Worm (Caenorhabditis elegans) whole organism, L1 larva: ENCODE data around the gene M28.8.

Source experiments
- aha-1 ChIP-seq: fragments of 150-350 bp; optimal IDR thresholded peaks from 2 replicates; lab custom pipeline; 2014; ENCODE audit warnings: missing biosample characterization, missing genetic modification characterization
- alr-1 ChIP-seq: fragments of 200-800 bp; sonication (Bioruptor generic); optimal IDR thresholded peaks from 2 replicates; lab custom pipeline; 2018; ENCODE audit warnings: borderline replicate concordance, mild to moderate bottlenecking, missing genetic modification characterization, missing compliant biosample characterization
- ama-1 ChIP-seq: fragments of 150-350 bp; optimal IDR thresholded peaks from 2 replicates; lab custom pipeline; 2014
- ceh-63 ChIP-seq: fragments of 200-800 bp; sonication (Bioruptor generic); optimal IDR thresholded peaks from 2 replicates; lab custom pipeline; 2018; ENCODE audit warnings: mild to moderate bottlenecking, missing genetic modification characterization, missing compliant biosample characterization
- ceh-82 ChIP-seq, 3 experiments: fragments of 150-350 bp in 1 of 3; sonication (generic microtip) in 2 of 3; optimal IDR thresholded peaks; 2 replicates each; lab custom pipeline; 2014 to 2017; ENCODE audit warnings: missing biosample characterization in 3 of 3, missing genetic modification characterization in 3 of 3
- ceh-88 ChIP-seq: fragments of 200-800 bp; sonication (Bioruptor generic); IDR thresholded peaks from 2 replicates; pipeline ENCODE4 v1.3.6; 2022; ENCODE audit warnings: missing genetic modification characterization, missing compliant biosample characterization
- ceh-90 ChIP-seq: sonication (generic microtip); optimal IDR thresholded peaks from 2 replicates; lab custom pipeline; 2016; ENCODE audit warnings: missing genetic modification characterization, missing compliant biosample characterization
- dsc-1 ChIP-seq: sonication (generic microtip); optimal IDR thresholded peaks from 2 replicates; lab custom pipeline; 2016; ENCODE audit warnings: mild to moderate bottlenecking, missing genetic modification characterization, missing compliant biosample characterization
- efl-1 ChIP-seq, 4 experiments: fragments of 150-350 bp; optimal IDR thresholded peaks in 3 of 4; peaks in 1 of 4; 1 replicate in 1 of 4; 2 replicates in 3 of 4; lab custom pipeline; 2014; ENCODE audit warnings: missing biosample characterization in 2 of 4, missing genetic modification characterization in 2 of 4, missing genetic modification reagents in 2 of 4
- efl-3 ChIP-seq: fragments of 200-800 bp; sonication (Bioruptor generic); optimal IDR thresholded peaks from 2 replicates; lab custom pipeline; 2018; ENCODE audit warnings: mild to moderate bottlenecking, missing genetic modification characterization, missing compliant biosample characterization
- egl-13 ChIP-seq: sonication (generic microtip); optimal IDR thresholded peaks from 2 replicates; lab custom pipeline; 2016; ENCODE audit warnings: missing genotype, missing genetic modification reagents, missing genetic modification characterization, missing compliant biosample characterization
- egl-27 ChIP-seq, 2 experiments: fragments of 150-350 bp in 1 of 2; sonication (generic microtip); optimal IDR thresholded peaks; 3 replicates each; lab custom pipeline; 2017 to 2018; ENCODE audit warnings: missing biosample characterization in 2 of 2, missing genetic modification characterization in 2 of 2, missing genetic modification reagents in 2 of 2
- elt-2 ChIP-seq: sonication (generic microtip); optimal IDR thresholded peaks from 2 replicates; lab custom pipeline; 2016; ENCODE audit warnings: missing genetic modification characterization, mild to moderate bottlenecking, inconsistent platforms, missing compliant biosample characterization, missing genetic modification reagents
- fkh-8 ChIP-seq: sonication (generic microtip); optimal IDR thresholded peaks from 2 replicates; lab custom pipeline; 2016; ENCODE audit warnings: mild to moderate bottlenecking, missing genetic modification characterization, missing compliant biosample characterization
- grh-1 ChIP-seq: fragments of 200-800 bp; sonication (Bioruptor generic); IDR thresholded peaks from 2 replicates; pipeline ENCODE4 v1.3.6; 2022; ENCODE audit warnings: missing genetic modification reagents, missing genetic modification characterization, missing compliant biosample characterization
- hlh-4 ChIP-seq: sonication (generic microtip); optimal IDR thresholded peaks from 2 replicates; lab custom pipeline; 2016; ENCODE audit warnings: mild to moderate bottlenecking, missing genetic modification characterization, missing compliant biosample characterization
- irx-1 ChIP-seq: sonication (generic microtip); optimal IDR thresholded peaks from 2 replicates; lab custom pipeline; 2016; ENCODE audit warnings: missing genetic modification characterization, missing compliant biosample characterization
- lin-15B ChIP-seq: fragments of 150-350 bp; sonication (generic microtip); optimal IDR thresholded peaks from 3 replicates; lab custom pipeline; 2014; ENCODE audit warnings: missing biosample characterization, missing genetic modification characterization
- lin-35 ChIP-seq, 2 experiments: fragments of 150-350 bp; optimal IDR thresholded peaks; 2 replicates each; lab custom pipeline; 2014; ENCODE audit warnings: missing biosample characterization in 2 of 2, missing genetic modification characterization in 2 of 2, missing genetic modification reagents in 2 of 2
- lin-39 ChIP-seq: fragments of 150-350 bp; optimal IDR thresholded peaks from 2 replicates; lab custom pipeline; 2014; ENCODE audit warnings: missing biosample characterization, missing genetic modification reagents, missing genetic modification characterization
- lir-3 ChIP-seq: sonication (generic microtip); optimal IDR thresholded peaks from 2 replicates; lab custom pipeline; 2016; ENCODE audit warnings: mild to moderate bottlenecking, missing genetic modification characterization, moderate library complexity, missing compliant biosample characterization; ENCODE audit not compliant: poor library complexity
- lsy-2 ChIP-seq, 2 experiments: fragments of 150-350 bp; optimal IDR thresholded peaks; 2 replicates each; lab custom pipeline; 2014; ENCODE audit warnings: missing biosample characterization in 2 of 2, missing genetic modification characterization in 2 of 2
- nhr-20 ChIP-seq: sonication (generic microtip); optimal IDR thresholded peaks from 2 replicates; lab custom pipeline; 2016; ENCODE audit warnings: mild to moderate bottlenecking, missing genetic modification characterization, missing compliant biosample characterization
- nhr-28 ChIP-seq: fragments of 150-350 bp; optimal IDR thresholded peaks from 2 replicates; lab custom pipeline; 2014; ENCODE audit warnings: missing biosample characterization, missing genetic modification characterization
- nhr-47 ChIP-seq: sonication (generic microtip); optimal IDR thresholded peaks from 2 replicates; lab custom pipeline; 2016; ENCODE audit warnings: mild to moderate bottlenecking, missing genetic modification characterization, moderate library complexity, missing compliant biosample characterization
- nhr-71 ChIP-seq: sonication (generic microtip); optimal IDR thresholded peaks from 2 replicates; lab custom pipeline; 2016; ENCODE audit warnings: mild to moderate bottlenecking, missing genetic modification characterization, moderate library complexity, missing compliant biosample characterization
- nhr-76 ChIP-seq: sonication (generic microtip); optimal IDR thresholded peaks from 2 replicates; lab custom pipeline; 2017; ENCODE audit warnings: missing biosample characterization, missing genetic modification characterization
- nhr-84 ChIP-seq: sonication (generic microtip); optimal IDR thresholded peaks from 2 replicates; lab custom pipeline; 2017; ENCODE audit warnings: missing biosample characterization, missing genetic modification characterization
- pax-3 ChIP-seq: fragments of 200-800 bp; sonication (Bioruptor generic); optimal IDR thresholded peaks from 2 replicates; lab custom pipeline; 2018; ENCODE audit warnings: mild to moderate bottlenecking, missing genetic modification characterization, moderate library complexity, missing compliant biosample characterization
- rnt-1 ChIP-seq: sonication (generic microtip); optimal IDR thresholded peaks from 2 replicates; lab custom pipeline; 2016; ENCODE audit warnings: mild to moderate bottlenecking, missing genetic modification characterization, moderate library complexity, missing compliant biosample characterization
- swsn-7 ChIP-seq: sonication (generic microtip); optimal IDR thresholded peaks from 2 replicates; lab custom pipeline; 2016; ENCODE audit warnings: missing genetic modification characterization, missing compliant biosample characterization
- tlp-1 ChIP-seq: fragments of 150-350 bp; optimal IDR thresholded peaks from 2 replicates; lab custom pipeline; 2014; ENCODE audit warnings: missing biosample characterization, missing genetic modification characterization
- unc-130 ChIP-seq: fragments of 150-350 bp; optimal IDR thresholded peaks from 2 replicates; lab custom pipeline; 2017; ENCODE audit warnings: missing biosample characterization, missing genetic modification characterization, inconsistent platforms
- unc-62 ChIP-seq: fragments of 150-350 bp; optimal IDR thresholded peaks from 2 replicates; lab custom pipeline; 2014; ENCODE audit warnings: missing biosample characterization, missing genetic modification reagents, missing genetic modification characterization
- unc-86 ChIP-seq: sonication (generic microtip); optimal IDR thresholded peaks from 2 replicates; lab custom pipeline; 2016; ENCODE audit warnings: missing genetic modification characterization, missing compliant biosample characterization
- vab-15 ChIP-seq: sonication (generic microtip); optimal IDR thresholded peaks from 2 replicates; lab custom pipeline; 2017; ENCODE audit warnings: missing genotype, mild to moderate bottlenecking, missing genetic modification characterization, missing compliant biosample characterization
- zip-4 ChIP-seq: fragments of 200-800 bp; sonication (Bioruptor generic); optimal IDR thresholded peaks from 2 replicates; lab custom pipeline; 2018; ENCODE audit warnings: mild to moderate bottlenecking, missing genetic modification characterization, moderate library complexity, missing compliant biosample characterization

M28.8 gene

DNA sequence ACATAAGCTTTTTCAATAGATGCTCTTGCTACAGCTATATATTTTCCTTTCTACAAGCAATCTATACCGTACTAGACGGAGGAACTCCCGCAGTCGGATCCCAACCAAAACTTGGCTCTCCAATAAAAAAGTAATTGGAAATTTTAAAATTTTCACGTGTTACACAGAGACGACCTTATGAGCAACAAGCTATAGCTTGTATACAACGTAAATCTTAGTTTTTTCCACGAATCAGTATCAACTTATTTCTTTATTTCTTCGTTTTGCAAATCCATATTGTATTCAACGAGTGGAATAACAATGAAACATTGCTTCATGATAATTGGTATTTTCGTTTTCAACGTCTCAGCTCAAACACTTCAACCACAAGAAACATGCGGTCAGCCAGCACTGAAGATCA is 15.3 kb downstream of the M28.8 start, which contains the start of gene M28.4:
Gene M28.4 (plus strand): TSS at position 301 of the 400 bp plus-strand sequence.
- TF ChIP-seq zip-4 (GFP tag; lab: Kevin White, UChicago) (no peak), ceh-88 (GFP tag; lab: Robert Waterston, UW) (no peak), fkh-8 (tag; lab: Kevin White, UChicago) (no peak), egl-13 (tag; lab: Kevin White, UChicago) (no peak), unc-86 (tag; lab: Kevin White, UChicago) (no peak), vab-15 (tag; lab: Kevin White, UChicago) (no peak), ceh-63 (no peak), nhr-71 (tag; lab: Kevin White, UChicago) (no peak), alr-1 (tag; lab: Kevin White, UChicago) (no peak)

DNA sequence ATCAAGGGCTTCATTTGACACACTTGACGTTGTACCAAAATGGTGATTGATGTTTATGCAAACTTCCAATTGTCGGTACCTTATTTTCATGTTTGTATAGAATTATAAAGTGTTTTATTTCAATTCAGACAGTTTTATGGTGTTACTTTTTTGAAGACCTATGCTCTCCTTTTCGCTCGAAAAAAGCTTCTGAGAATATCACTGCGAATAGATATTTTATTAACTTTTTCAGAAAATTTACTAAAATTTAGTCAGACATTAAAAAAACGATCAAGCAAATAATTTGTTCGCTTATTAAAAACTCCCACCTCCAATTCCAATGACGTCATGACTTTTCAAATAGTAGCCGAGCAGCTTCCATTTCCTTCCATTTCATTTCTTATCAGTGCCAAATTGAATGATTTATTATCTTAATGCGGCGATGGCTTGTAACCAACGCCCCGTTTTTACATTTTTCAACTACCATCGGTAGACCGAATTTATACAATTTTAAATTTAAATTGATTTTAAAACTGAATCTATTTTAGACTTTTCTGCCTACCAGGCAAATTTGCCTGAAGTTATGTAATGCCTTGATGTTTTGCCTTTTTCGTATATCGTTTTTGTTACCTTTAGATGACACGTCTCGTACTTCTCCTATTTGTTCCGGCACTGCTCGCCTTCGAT is 19.0 kb downstream of the M28.8 start, which contains the start of gene M28.10:
Gene M28.10 (plus strand): TSS at position 616 of the 666 bp plus-strand sequence.
- TF ChIP-seq efl-3 (GFP tag; lab: Kevin White, UChicago) (no peak), lir-3 (tag; lab: Kevin White, UChicago) (no peak), efl-1 (optimal IDR thresholded peaks at IDR 0.05; lab: Kevin White, UChicago) (no peak), efl-1 (GFP tag; optimal IDR thresholded peaks at IDR 0.05 in 1 of 2; lab: Kevin White, UChicago) (peak in 1 of 2 experiments; percentile 80), tlp-1 (tag; lab: Kevin White, UChicago) (no peak), unc-86 (tag; lab: Kevin White, UChicago) (no peak)

DNA sequence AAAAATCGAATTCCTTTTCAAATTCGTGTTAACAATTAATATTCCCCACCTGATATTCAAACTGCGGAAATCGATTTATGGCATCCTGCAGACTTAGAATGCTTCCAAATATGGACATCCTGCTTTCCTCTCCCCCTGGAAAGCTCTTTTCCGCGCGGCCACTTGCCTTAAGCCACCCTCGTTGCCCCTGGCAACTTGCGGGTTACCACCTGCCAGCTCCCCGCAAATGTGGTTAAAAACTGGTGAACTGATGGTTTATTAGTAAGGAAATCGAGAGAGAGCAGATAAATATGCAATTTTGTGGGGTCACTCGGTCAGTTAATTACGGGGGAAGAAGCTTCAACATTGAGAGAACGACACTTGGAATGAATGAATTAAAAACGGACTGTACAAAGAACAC is 24.0 kb downstream of the M28.8 start, which contains the start of gene nphp-1:
Gene nphp-1 (minus strand): TSS at position 145 of the 400 bp plus-strand sequence.
- TF ChIP-seq fkh-8 (tag; lab: Kevin White, UChicago) (peak; percentile 41), lin-39 (tag; lab: Kevin White, UChicago) (no peak), egl-27 (tag; optimal IDR thresholded peaks at IDR 0.05; lab: Kevin White, UChicago) (no peak)

DNA sequence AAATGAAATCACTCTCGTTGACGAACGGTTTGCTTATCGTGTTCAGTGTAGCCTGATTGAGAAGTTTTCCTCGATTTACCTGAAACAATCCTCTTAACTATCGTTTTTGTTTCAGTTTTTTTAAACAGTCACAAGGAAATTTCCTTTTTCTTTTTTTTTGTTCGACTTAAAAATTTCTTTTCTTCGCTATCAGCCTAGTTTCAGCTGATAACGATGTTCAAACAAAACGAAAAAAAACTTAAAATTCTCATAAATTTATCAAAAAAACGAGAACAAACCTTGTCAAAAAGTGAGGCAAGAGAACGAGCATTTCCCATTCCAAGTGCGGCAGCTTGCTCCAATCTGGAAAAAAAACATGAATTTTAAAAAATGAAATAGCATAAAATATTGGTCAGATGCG is 25.5 kb downstream of the M28.8 start:
- peak in 1 of 2 experiments; percentile 12 for TF ChIP-seq lin-35 (GFP tag; optimal IDR thresholded peaks at IDR 0.05; lab: Kevin White, UChicago)
- TF ChIP-seq pax-3: no peak
- no peak for TF ChIP-seq nhr-76
- no peak for TF ChIP-seq ama-1 (lab: Kevin White, UChicago)
- no peak for TF ChIP-seq nhr-28
- peak; percentile 42 for TF ChIP-seq elt-2
- no peak for TF ChIP-seq lir-3 (tag; lab: Kevin White, UChicago)
- TF ChIP-seq lsy-2 (tag; optimal IDR thresholded peaks at IDR 0.05; lab: Kevin White, UChicago): no peak

DNA sequence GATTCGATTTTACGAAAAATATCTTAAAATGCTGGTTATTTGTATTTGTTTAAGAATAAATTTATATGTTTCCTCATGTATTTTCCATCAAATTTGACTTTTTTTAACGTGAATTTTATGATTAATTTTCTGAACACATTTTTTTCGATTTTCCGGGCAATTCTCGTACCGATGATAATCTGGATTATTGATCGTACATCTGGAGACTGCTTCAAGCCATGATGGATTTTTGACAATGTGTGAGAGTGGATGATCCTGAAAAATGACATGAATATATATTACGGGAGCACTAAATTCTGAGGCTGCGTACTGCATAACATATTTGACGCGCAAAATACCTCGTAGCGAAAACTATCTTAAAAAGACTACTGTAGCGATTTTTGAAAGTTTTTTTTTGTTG is 26.4 kb downstream of the M28.8 start:
- TF ChIP-seq rnt-1 (tag; lab: Kevin White, UChicago) (no peak), ceh-90 (tag; lab: Kevin White, UChicago) (no peak), lir-3 (tag; lab: Kevin White, UChicago) (no peak), aha-1 (tag; lab: Kevin White, UChicago) (no peak), unc-62 (GFP tag; lab: Kevin White, UChicago) (no peak), hlh-4 (tag; lab: Kevin White, UChicago) (no peak), irx-1 (tag; lab: Kevin White, UChicago) (no peak), lin-39 (tag; lab: Kevin White, UChicago) (no peak), unc-130 (no peak), swsn-7 (tag; lab: Kevin White, UChicago) (no peak), nhr-20 (tag; lab: Kevin White, UChicago) (no peak), nhr-47 (tag; lab: Kevin White, UChicago) (no peak), vab-15 (tag; lab: Kevin White, UChicago) (no peak), grh-1 (no peak), ceh-82 (tag; optimal IDR thresholded peaks at IDR 0.05; lab: Kevin White, UChicago) (no peak), dsc-1 (tag; lab: Kevin White, UChicago) (no peak), nhr-84 (tag; lab: Kevin White, UChicago) (no peak), lin-15B (no peak)
